Worm (Caenorhabditis elegans): ENCODE data around the gene F55G1.15.

- TF ChIP-seq sptf-1 (tag; optimal IDR thresholded peaks at IDR 0.05) (no peak), unc-62 (GFP tag; optimal IDR thresholded peaks at IDR 0.05) (no peak), blmp-1 (tag; optimal IDR thresholded peaks at IDR 0.05) (peak; percentile 71), snpc-4 (tag; optimal IDR thresholded peaks at IDR 0.05) (no peak), elt-3 (tag; optimal IDR thresholded peaks at IDR 0.05) (no peak), ceh-39 (tag; optimal IDR thresholded peaks at IDR 0.05) (no peak), nhr-12 (tag; optimal IDR thresholded peaks at IDR 0.05) (no peak), drap-1 (GFP tag; optimal IDR thresholded peaks at IDR 0.05) (no peak), lin-32 (GFP tag; optimal IDR thresholded peaks at IDR 0.05) (peak; percentile 34)
Measured at ce11 chrIV:7454890-7455289, 46.3 kb downstream of the F55G1.15 start.

All from whole organism, mixed stage, embryonic.